Fruit fly (Drosophila melanogaster) whole organism, prepupa: Measurements from ENCODE around the gene obst-E.

Experiments used
- Blimp-1 ChIP-seq: fragments of 200-800 bp; sonication (Bioruptor generic); optimal IDR thresholded peaks from 3 replicates; lab custom pipeline; 2017; ENCODE audit warnings: missing biosample characterization, missing genetic modification characterization, mild to moderate bottlenecking, moderate library complexity, missing genetic modification reagents
- CG10669 ChIP-seq: fragments of 200-800 bp; sonication (Bioruptor generic); optimal IDR thresholded peaks from 3 replicates; lab custom pipeline; 2018; ENCODE audit warnings: missing biosample characterization, mild to moderate bottlenecking, missing genetic modification characterization, moderate library complexity
- CG11294 ChIP-seq: fragments of 200-800 bp; sonication (Bioruptor generic); IDR thresholded peaks from 2 replicates; pipeline ENCODE4 v1.3.6; 2022; ENCODE audit warnings: missing biosample characterization, missing genetic modification characterization
- CG11762 ChIP-seq: fragments of 200-800 bp; sonication (Bioruptor generic); optimal IDR thresholded peaks from 3 replicates; lab custom pipeline; 2016; ENCODE audit warnings: missing biosample characterization, missing genetic modification characterization; ENCODE audit not compliant: insufficient read depth
- CG11902 ChIP-seq: fragments of 200-800 bp; sonication (Bioruptor generic); optimal IDR thresholded peaks from 3 replicates; lab custom pipeline; 2016; ENCODE audit warnings: missing biosample characterization, missing genetic modification characterization
- CG15336 ChIP-seq: fragments of 200-800 bp; sonication (Bioruptor generic); IDR thresholded peaks from 2 replicates; pipeline ENCODE4 v1.3.6; 2022; ENCODE audit warnings: missing biosample characterization, missing genetic modification characterization
- CG1621 ChIP-seq: fragments of 200-800 bp; sonication (Bioruptor generic); optimal IDR thresholded peaks from 3 replicates; lab custom pipeline; 2018; ENCODE audit warnings: missing biosample characterization, mild to moderate bottlenecking, missing genetic modification characterization
- CG31627 ChIP-seq: fragments of 200-800 bp; sonication (Bioruptor generic); optimal IDR thresholded peaks from 3 replicates; lab custom pipeline; 2016; ENCODE audit warnings: missing biosample characterization, missing genetic modification characterization
- CG32006 ChIP-seq: fragments of 200-800 bp; sonication (Bioruptor generic); optimal IDR thresholded peaks from 3 replicates; lab custom pipeline; 2017; ENCODE audit warnings: missing biosample characterization, mild to moderate bottlenecking, missing genetic modification characterization
- CG34406 ChIP-seq: fragments of 200-800 bp; sonication (Bioruptor generic); optimal IDR thresholded peaks from 3 replicates; lab custom pipeline; 2016; ENCODE audit warnings: missing biosample characterization, missing genetic modification characterization
- CG3919 ChIP-seq: fragments of 200-800 bp; sonication (Bioruptor generic); optimal IDR thresholded peaks from 3 replicates; lab custom pipeline; 2016; ENCODE audit warnings: missing biosample characterization, missing genetic modification characterization
- CG6163 ChIP-seq: fragments of 200-800 bp; sonication (Bioruptor generic); IDR thresholded peaks from 3 replicates; pipeline ENCODE4 v1.3.6; 2022; ENCODE audit warnings: missing biosample characterization, missing genetic modification characterization
- CG6276 ChIP-seq: fragments of 200-800 bp; sonication (Bioruptor generic); optimal IDR thresholded peaks from 2 replicates; lab custom pipeline; 2017; ENCODE audit warnings: missing biosample characterization, mild to moderate bottlenecking, missing genetic modification characterization
- CG6792 ChIP-seq: fragments of 200-800 bp; sonication (Bioruptor generic); optimal IDR thresholded peaks from 3 replicates; lab custom pipeline; 2016; ENCODE audit warnings: missing biosample characterization, missing genetic modification characterization
- CG6808 ChIP-seq: fragments of 200-800 bp; sonication (Bioruptor generic); optimal IDR thresholded peaks from 3 replicates; lab custom pipeline; 2017; ENCODE audit warnings: missing biosample characterization, missing genetic modification characterization, mild to moderate bottlenecking, moderate library complexity, missing genetic modification reagents
- CG8119 ChIP-seq: fragments of 200-800 bp; sonication (Bioruptor generic); IDR thresholded peaks from 3 replicates; pipeline ENCODE4 v1.3.6; 2022; ENCODE audit warnings: missing biosample characterization, missing genetic modification characterization
- CG8319 ChIP-seq: fragments of 200-800 bp; sonication (Bioruptor generic); optimal IDR thresholded peaks from 3 replicates; lab custom pipeline; 2016; ENCODE audit warnings: missing biosample characterization, missing genetic modification characterization
- CG8632 ChIP-seq: fragments of 200-800 bp; sonication (Bioruptor generic); optimal IDR thresholded peaks from 3 replicates; lab custom pipeline; 2016; ENCODE audit warnings: missing biosample characterization, missing genetic modification characterization
- CG9139 ChIP-seq: fragments of 200-800 bp; sonication (Bioruptor generic); optimal IDR thresholded peaks from 3 replicates; lab custom pipeline; 2017; ENCODE audit warnings: missing biosample characterization, mild to moderate bottlenecking, missing genetic modification characterization
- Eip75B ChIP-seq: fragments of 200-800 bp; sonication (Bioruptor generic); optimal IDR thresholded peaks from 3 replicates; lab custom pipeline; 2016; ENCODE audit warnings: missing biosample characterization, missing genetic modification characterization
- Eip78C ChIP-seq: fragments of 200-800 bp; sonication (Bioruptor generic); peaks from one replicate; lab custom pipeline; 2016; ENCODE audit warnings: missing biosample characterization, missing genetic modification characterization
- Ets21C ChIP-seq: fragments of 200-800 bp; sonication (Bioruptor generic); optimal IDR thresholded peaks from 3 replicates; lab custom pipeline; 2016; ENCODE audit warnings: missing biosample characterization, missing genetic modification characterization
- Gug ChIP-seq: fragments of 200-800 bp; sonication (Bioruptor generic); IDR thresholded peaks from 2 replicates; pipeline ENCODE4 v1.3.6; 2022; ENCODE audit warnings: missing biosample characterization, missing genetic modification characterization
- Hr38 ChIP-seq: sonication (Bioruptor generic); optimal IDR thresholded peaks from 2 replicates; lab custom pipeline; 2016; ENCODE audit warnings: missing biosample characterization, missing genetic modification characterization
- Hr39 ChIP-seq: fragments of 200-800 bp; sonication (Bioruptor generic); optimal IDR thresholded peaks from 2 replicates; lab custom pipeline; 2016; ENCODE audit warnings: missing biosample characterization, missing genetic modification characterization
- Hr4 ChIP-seq: fragments of 200-800 bp; sonication (Bioruptor generic); optimal IDR thresholded peaks from 3 replicates; lab custom pipeline; 2016; ENCODE audit warnings: missing biosample characterization, missing genetic modification characterization
- Lpt ChIP-seq: fragments of 200-800 bp; sonication (Bioruptor generic); optimal IDR thresholded peaks from 3 replicates; lab custom pipeline; 2016; ENCODE audit warnings: missing biosample characterization, missing genetic modification characterization
- Met ChIP-seq: fragments of 200-800 bp; sonication (Bioruptor generic); optimal IDR thresholded peaks from 3 replicates; lab custom pipeline; 2016; ENCODE audit warnings: missing biosample characterization, missing genetic modification characterization
- OdsH ChIP-seq: fragments of 200-800 bp; sonication (Bioruptor generic); optimal IDR thresholded peaks from 3 replicates; lab custom pipeline; 2016; ENCODE audit warnings: missing biosample characterization, missing genetic modification characterization
- Smox ChIP-seq: fragments of 200-800 bp; sonication (Bioruptor generic); optimal IDR thresholded peaks from 3 replicates; lab custom pipeline; 2016; ENCODE audit warnings: missing biosample characterization, missing genetic modification characterization
- Sox102F ChIP-seq: fragments of 200-800 bp; sonication (Bioruptor generic); optimal IDR thresholded peaks from 2 replicates; lab custom pipeline; 2016; ENCODE audit warnings: missing biosample characterization, mild to moderate bottlenecking, missing genetic modification characterization
- Sox14 ChIP-seq: fragments of 200-800 bp; sonication (Bioruptor generic); optimal IDR thresholded peaks from 3 replicates; lab custom pipeline; 2016; ENCODE audit warnings: missing biosample characterization, missing genetic modification characterization
- acj6 ChIP-seq: fragments of 200-800 bp; sonication (Bioruptor generic); optimal IDR thresholded peaks from 3 replicates; lab custom pipeline; 2016; ENCODE audit warnings: missing biosample characterization, missing genetic modification characterization
- cyc ChIP-seq: fragments of 200-800 bp; sonication (Bioruptor generic); optimal IDR thresholded peaks from 3 replicates; lab custom pipeline; 2016; ENCODE audit warnings: missing biosample characterization, missing genetic modification characterization
- dac ChIP-seq: fragments of 200-800 bp; sonication (Bioruptor generic); optimal IDR thresholded peaks from 2 replicates; lab custom pipeline; 2017; ENCODE audit warnings: missing biosample characterization, mild to moderate bottlenecking, missing genetic modification characterization
- dsx ChIP-seq: fragments of 200-800 bp; optimal IDR thresholded peaks from 3 replicates; lab custom pipeline; 2019; ENCODE audit warnings: missing biosample characterization, mild to moderate bottlenecking, missing genetic modification characterization, moderate library complexity; ENCODE audit not compliant: poor library complexity, severe bottlenecking
- eg ChIP-seq: fragments of 200-800 bp; sonication (Bioruptor generic); IDR thresholded peaks from 3 replicates; pipeline ENCODE4 v1.3.6; 2022; ENCODE audit warnings: missing biosample characterization, missing genetic modification characterization
- esn ChIP-seq: fragments of 200-800 bp; sonication (Bioruptor generic); optimal IDR thresholded peaks from 2 replicates; lab custom pipeline; 2016; ENCODE audit warnings: missing biosample characterization, mild to moderate bottlenecking, missing genetic modification characterization, moderate library complexity
- fd59A ChIP-seq: fragments of 200-800 bp; sonication (Bioruptor generic); optimal IDR thresholded peaks from 2 replicates; lab custom pipeline; 2017; ENCODE audit warnings: missing biosample characterization, mild to moderate bottlenecking, missing genetic modification characterization, missing genetic modification reagents
- fd85E ChIP-seq: fragments of 200-800 bp; sonication (Bioruptor generic); optimal IDR thresholded peaks from 3 replicates; lab custom pipeline; 2016; ENCODE audit warnings: missing biosample characterization, missing genetic modification characterization
- lz ChIP-seq: fragments of 200-800 bp; sonication (Bioruptor generic); optimal IDR thresholded peaks from 3 replicates; lab custom pipeline; 2016; ENCODE audit warnings: missing biosample characterization, missing genetic modification characterization
- net ChIP-seq: fragments of 200-800 bp; sonication (Bioruptor generic); optimal IDR thresholded peaks from 3 replicates; lab custom pipeline; 2016; ENCODE audit warnings: missing biosample characterization, missing genetic modification characterization
- pdm3 ChIP-seq: fragments of 200-800 bp; sonication (Bioruptor generic); optimal IDR thresholded peaks from 3 replicates; lab custom pipeline; 2016; ENCODE audit warnings: missing biosample characterization, missing genetic modification characterization
- salr ChIP-seq, 2 experiments: fragments of 200-800 bp; sonication (Bioruptor generic); optimal IDR thresholded peaks; 3 replicates each; lab custom pipeline; 2016 to 2018; ENCODE audit warnings: missing biosample characterization in 2 of 2, missing genetic modification characterization in 2 of 2, mild to moderate bottlenecking in 1 of 2
- spab ChIP-seq: fragments of 200-800 bp; sonication (Bioruptor generic); optimal IDR thresholded peaks from 2 replicates; lab custom pipeline; 2017; ENCODE audit warnings: missing biosample characterization, mild to moderate bottlenecking, missing genetic modification characterization, missing genetic modification reagents
- ss ChIP-seq, 2 experiments: fragments of 200-800 bp; sonication (Bioruptor generic); optimal IDR thresholded peaks; 2 replicates in 1 of 2; 3 replicates in 1 of 2; lab custom pipeline; 2017 to 2018; ENCODE audit warnings: mild to moderate bottlenecking in 2 of 2, missing biosample characterization in 2 of 2, missing genetic modification characterization in 2 of 2, moderate library complexity in 1 of 2
- svp ChIP-seq: fragments of 200-800 bp; sonication (Bioruptor generic); peaks from one replicate; lab custom pipeline; 2016; ENCODE audit warnings: missing biosample characterization, missing genetic modification characterization
- vri ChIP-seq: fragments of 200-800 bp; sonication (Bioruptor generic); optimal IDR thresholded peaks from 3 replicates; lab custom pipeline; 2016; ENCODE audit warnings: missing biosample characterization, mild to moderate bottlenecking, missing genetic modification characterization

obst-E gene

DNA sequence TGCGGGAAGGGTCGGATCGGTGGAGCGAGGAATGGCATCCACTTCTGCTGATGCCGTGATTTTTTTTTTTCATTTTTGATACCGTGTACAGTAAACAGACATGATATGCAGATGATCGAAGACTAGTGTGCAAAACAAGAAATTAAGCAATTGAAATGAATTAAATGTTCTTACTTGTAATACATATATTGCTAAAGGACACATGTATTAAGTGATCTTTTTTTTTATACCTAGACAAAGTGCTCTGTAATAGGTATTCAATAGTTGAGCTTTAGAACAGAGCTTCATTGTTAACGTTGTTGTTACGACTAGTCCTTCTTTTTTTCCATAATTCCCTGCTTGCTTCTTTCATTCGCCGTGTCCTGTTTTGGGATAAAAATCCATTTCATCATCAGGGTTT, 14.5 kb downstream of the obst-E start (continued):
- peak in 1 of 2 experiments; percentile 7 for TF ChIP-seq salr (GFP tag; optimal IDR thresholded peaks at IDR 0.05; lab: Kevin White, UChicago)
- no peak for TF ChIP-seq fd85E (GFP tag; lab: Kevin White, UChicago)
- peak; percentile 41 for TF ChIP-seq fd59A (GFP tag; lab: Kevin White, UChicago)
- TF ChIP-seq CG1621 = peak; percentile 5
- no peak for TF ChIP-seq CG32006
- peak; percentile 46 for TF ChIP-seq Hr39 (GFP tag; lab: Kevin White, UChicago)
- peak; percentile 46 for TF ChIP-seq lz
- TF ChIP-seq CG34406 (GFP tag; lab: Kevin White, UChicago) = peak; percentile 26
- no peak for TF ChIP-seq Ets21C (GFP tag; lab: Kevin White, UChicago)
- peak; percentile 36 for TF ChIP-seq CG8632 (GFP tag; lab: Kevin White, UChicago)
- peak; percentile 22 for TF ChIP-seq CG11902 (GFP tag; lab: Kevin White, UChicago)
- no peak for TF ChIP-seq CG11294 (GFP tag; lab: Robert Waterston, UW)
- no peak for TF ChIP-seq dac
- TF ChIP-seq CG6276 (GFP tag; lab: Kevin White, UChicago) = no peak
- no peak for TF ChIP-seq CG11762
- peak; percentile 58 for TF ChIP-seq spab (GFP tag; lab: Kevin White, UChicago)
- peak; percentile 41 for TF ChIP-seq Eip75B (GFP tag; lab: Kevin White, UChicago)
- TF ChIP-seq CG3919 (GFP tag; lab: Kevin White, UChicago) = peak; percentile 55
- TF ChIP-seq Smox (GFP tag; lab: Kevin White, UChicago) = peak; percentile 33
- TF ChIP-seq CG15336 (GFP tag; lab: Robert Waterston, UW) = no peak
- peak; percentile 47 to 78 for TF ChIP-seq ss (GFP tag; optimal IDR thresholded peaks at IDR 0.05; lab: Kevin White, UChicago)
- TF ChIP-seq CG6792 (GFP tag; lab: Kevin White, UChicago) = peak; percentile 56
- TF ChIP-seq CG31627 (GFP tag; lab: Kevin White, UChicago) = peak; percentile 53
- peak; percentile 27 for TF ChIP-seq Sox14 (GFP tag; lab: Kevin White, UChicago)
- no peak for TF ChIP-seq eg (GFP tag; lab: Robert Waterston, UW)
- TF ChIP-seq Hr38 = no peak
- TF ChIP-seq Sox102F (GFP tag; lab: Kevin White, UChicago) = peak; percentile 58
- TF ChIP-seq net (GFP tag; lab: Kevin White, UChicago) = peak; percentile 31
- TF ChIP-seq dsx (GFP tag; lab: Kevin White, UChicago) = peak; percentile 68
- TF ChIP-seq Met (GFP tag; lab: Kevin White, UChicago) = peak; percentile 28
- TF ChIP-seq CG8319 = no peak
- TF ChIP-seq Hr4 (GFP tag; lab: Kevin White, UChicago) = peak; percentile 11
- peak; percentile 21 for TF ChIP-seq CG9139 (GFP tag; lab: Kevin White, UChicago)
- TF ChIP-seq Eip78C (GFP tag; lab: Kevin White, UChicago) = peak; percentile 91

DNA sequence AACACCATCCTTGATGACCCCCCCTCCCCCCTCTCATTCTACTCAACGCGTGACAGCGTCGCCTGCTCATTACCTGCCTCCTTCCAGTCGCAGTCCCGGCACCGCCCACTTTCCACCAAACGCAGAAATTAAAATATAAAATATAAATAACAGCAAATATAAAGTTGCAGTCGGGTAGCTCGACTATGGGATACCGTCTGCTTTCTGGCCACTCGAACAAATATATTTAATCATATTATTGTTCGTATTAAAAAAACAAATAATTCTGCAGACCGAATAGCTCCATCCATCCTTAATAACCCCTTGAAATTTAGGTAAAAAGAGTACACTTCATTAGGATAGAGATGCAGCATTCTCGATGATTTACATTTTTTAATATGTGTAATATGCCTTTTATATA, 17.8 kb downstream of the obst-E start:
- TF ChIP-seq spab (GFP tag; lab: Kevin White, UChicago) (no peak), cyc (GFP tag; lab: Kevin White, UChicago) (no peak), Lpt (GFP tag; lab: Kevin White, UChicago) (no peak), Hr4 (GFP tag; lab: Kevin White, UChicago) (no peak), CG11294 (GFP tag; lab: Robert Waterston, UW) (no peak), CG31627 (GFP tag; lab: Kevin White, UChicago) (peak; percentile 19), Met (GFP tag; lab: Kevin White, UChicago) (peak; percentile 25), Eip78C (GFP tag; lab: Kevin White, UChicago) (peak; percentile 62), CG6808 (no peak), lz (no peak), OdsH (peak; percentile 14), Gug (GFP tag; lab: Robert Waterston, UW) (no peak), CG6276 (GFP tag; lab: Kevin White, UChicago) (no peak), Blimp-1 (no peak), acj6 (GFP tag; lab: Kevin White, UChicago) (no peak), salr (GFP tag; optimal IDR thresholded peaks at IDR 0.05; lab: Kevin White, UChicago) (no peak), vri (GFP tag; lab: Kevin White, UChicago) (no peak), CG6163 (no peak), CG10669 (GFP tag; lab: Kevin White, UChicago) (no peak), dac (no peak), CG6792 (GFP tag; lab: Kevin White, UChicago) (no peak), Sox14 (GFP tag; lab: Kevin White, UChicago) (no peak), svp (GFP tag; lab: Kevin White, UChicago) (peak; percentile 69), CG1621 (no peak), ss (GFP tag; optimal IDR thresholded peaks at IDR 0.05; lab: Kevin White, UChicago) (no peak), Smox (GFP tag; lab: Kevin White, UChicago) (no peak), esn (GFP tag; lab: Kevin White, UChicago) (peak; percentile 1), pdm3 (peak; percentile 18), CG15336 (GFP tag; lab: Robert Waterston, UW) (no peak), CG9139 (GFP tag; lab: Kevin White, UChicago) (no peak), CG8119 (GFP tag; lab: Robert Waterston, UW) (no peak), CG8319 (no peak), CG11762 (no peak), Hr38 (no peak)
